Fruit fly (Drosophila melanogaster): ENCODE measurements around the gene CG5664.

The CG5664 gene

DNA sequence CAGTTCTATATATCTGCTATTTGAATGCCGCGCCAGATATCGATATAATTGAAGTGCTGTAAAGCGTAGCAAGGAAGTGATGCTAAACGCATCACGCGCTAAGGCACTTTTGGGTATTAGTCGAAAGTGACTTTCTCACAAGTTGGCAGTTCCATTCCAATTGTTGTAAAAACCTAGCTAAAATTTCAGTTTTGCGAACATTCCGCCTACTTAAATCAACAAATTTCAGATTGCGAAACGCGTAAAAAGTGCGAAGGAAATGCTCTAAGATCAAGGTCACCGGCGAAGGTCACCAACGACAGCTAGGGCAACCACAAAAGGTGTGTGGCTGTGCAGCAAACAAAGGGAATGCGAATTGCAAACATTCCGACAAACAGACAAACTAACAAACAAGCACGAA lies 4.5 kb upstream of the CG5664 start, which contains the start of gene Syx7 (continued):
- peak; percentile 34 for TF ChIP-seq CG12155 (GFP tag; optimal IDR thresholded peaks at IDR 0.05)
- TF ChIP-seq CG8281 (tag; optimal IDR thresholded peaks at IDR 0.05): no peak
- TF ChIP-seq HLHmδ (GFP tag; optimal IDR thresholded peaks at IDR 0.05): no peak
- TF ChIP-seq CG34224 (GFP tag; IDR thresholded peaks at IDR 0.05; ENCODE audit: partially characterized antibody): peak; percentile 62; the same call in 2 of the 3 replicates
- TF ChIP-seq Stat92E (GFP tag; optimal IDR thresholded peaks at IDR 0.05): peak in 1 of 3 experiments; percentile 1
- TF ChIP-seq pan (optimal IDR thresholded peaks at IDR 0.05): no peak
- TF ChIP-seq pan (GFP tag; optimal IDR thresholded peaks at IDR 0.05 in 1 of 2, IDR thresholded peaks at IDR 0.05 in 1 of 2): peak in 1 of 2 experiments; percentile 16
- peak; percentile 64 for TF ChIP-seq Ets65A (GFP tag)
- no peak for TF ChIP-seq CG1233 (GFP tag; optimal IDR thresholded peaks at IDR 0.05)
- TF ChIP-seq unc-4 (GFP tag; IDR thresholded peaks at IDR 0.05; ENCODE audit: partially characterized antibody): peak; percentile 55
- TF ChIP-seq CG4854 (GFP tag; optimal IDR thresholded peaks at IDR 0.05): peak; percentile 15
- TF ChIP-seq Mad (GFP tag; optimal IDR thresholded peaks at IDR 0.05): peak; percentile 19
- no peak for TF ChIP-seq CG8290 (GFP tag; optimal IDR thresholded peaks at IDR 0.05)
- no peak for TF ChIP-seq CG8290 (tag; optimal IDR thresholded peaks at IDR 0.05)
- peak; percentile 62 for TF ChIP-seq gro (GFP tag; optimal IDR thresholded peaks at IDR 0.05)
- TF ChIP-seq B-H2 (GFP tag; optimal IDR thresholded peaks at IDR 0.05): peak; percentile 41
- TF ChIP-seq CG6254 (GFP tag; optimal IDR thresholded peaks at IDR 0.05): no peak
- TF ChIP-seq GATAe (GFP tag; conservative IDR thresholded peaks at IDR 0.05): no peak
- TF ChIP-seq pzg (GFP tag; optimal IDR thresholded peaks at IDR 0.05): peak; percentile 96
- TF ChIP-seq CG9797 (GFP tag; optimal IDR thresholded peaks at IDR 0.05): peak; percentile 75
- TF ChIP-seq CG3281 (GFP tag; optimal IDR thresholded peaks at IDR 0.05): no peak
- TF ChIP-seq Antp (GFP tag; optimal IDR thresholded peaks at IDR 0.05): peak; percentile 16
- peak; percentile 53 for TF ChIP-seq YL-1 (GFP tag; optimal IDR thresholded peaks at IDR 0.05)
- TF ChIP-seq nom (GFP tag; optimal IDR thresholded peaks at IDR 0.05): no peak
- no peak for TF ChIP-seq CG6272 (GFP tag; IDR thresholded peaks at IDR 0.05)
- peak; percentile 16 for TF ChIP-seq Side (GFP tag; optimal IDR thresholded peaks at IDR 0.05)
- peak; percentile 71 for TF ChIP-seq Myb (GFP tag; optimal IDR thresholded peaks at IDR 0.05)
- peak; percentile 22 for TF ChIP-seq dm (GFP tag; optimal IDR thresholded peaks at IDR 0.05)
- TF ChIP-seq hkb (optimal IDR thresholded peaks at IDR 0.05): no peak
- no peak for TF ChIP-seq hkb (GFP tag; IDR thresholded peaks at IDR 0.05)
- no peak for TF ChIP-seq CG16863 (GFP tag; optimal IDR thresholded peaks at IDR 0.05)
- TF ChIP-seq gfzf (GFP tag; optimal IDR thresholded peaks at IDR 0.05): peak; percentile 94
- TF ChIP-seq CG5245 (GFP tag; optimal IDR thresholded peaks at IDR 0.05): no peak
- peak; percentile 23 to 45 for TF ChIP-seq Pdp1 (GFP tag; optimal IDR thresholded peaks at IDR 0.05)
- TF ChIP-seq CG10267 (tag; optimal IDR thresholded peaks at IDR 0.05): peak; percentile 97
- no peak for TF ChIP-seq Six4 (GFP tag; optimal IDR thresholded peaks at IDR 0.05)
- no peak for TF ChIP-seq Hey (tag; optimal IDR thresholded peaks at IDR 0.05)
- TF ChIP-seq pita (GFP tag; optimal IDR thresholded peaks at IDR 0.05): no peak
- no peak for TF ChIP-seq CG17912 (GFP tag; optimal IDR thresholded peaks at IDR 0.05)
- TF ChIP-seq CkIIα-i1 (GFP tag; IDR thresholded peaks at IDR 0.05): no peak
- peak; percentile 83 for TF ChIP-seq stwl (tag; optimal IDR thresholded peaks at IDR 0.05)
- TF ChIP-seq gsb-n (tag; optimal IDR thresholded peaks at IDR 0.05): peak; percentile 5
- no peak for TF ChIP-seq CG10147 (GFP tag; optimal IDR thresholded peaks at IDR 0.05)
- peak; percentile 62 for TF ChIP-seq Scr (GFP tag; IDR thresholded peaks at IDR 0.05; ENCODE audit: partially characterized antibody)
- TF ChIP-seq CG17186 (GFP tag; optimal IDR thresholded peaks at IDR 0.05): peak; percentile 52
- TF ChIP-seq CG31388 (GFP tag; optimal IDR thresholded peaks at IDR 0.05): no peak
- TF ChIP-seq wdn (GFP tag; IDR thresholded peaks at IDR 0.05): no peak
- TF ChIP-seq CG2199 (GFP tag; IDR thresholded peaks at IDR 0.05): no peak
- peak; percentile 13 for TF ChIP-seq Dad (GFP tag; optimal IDR thresholded peaks at IDR 0.05)
- TF ChIP-seq da (GFP tag; optimal IDR thresholded peaks at IDR 0.05): no peak
- TF ChIP-seq Lim3 (GFP tag; IDR thresholded peaks at IDR 0.05): no peak
- peak; percentile 59 for TF ChIP-seq mam (GFP tag; optimal IDR thresholded peaks at IDR 0.05)
